Worm (Caenorhabditis elegans): ENCODE measurements around the gene fbxa-209.

Gene fbxa-209

ce11 chrV:15465032-15465727 lies 38.3 kb upstream of the fbxa-209 start, which contains the start of gene pqn-71 (continued):
- TF ChIP-seq F37B4.10 (GFP tag; IDR thresholded peaks at IDR 0.05) (0 out of 2 replicates have a peak, but pooled peaks have one; percentile 88), madf-6 (GFP tag; IDR thresholded peaks at IDR 0.05) (peak; percentile 77), F23B12.7 (tag; optimal IDR thresholded peaks at IDR 0.05; ENCODE audit: insufficient read depth) (peak; percentile 95), madf-8 (GFP tag; conservative IDR thresholded peaks at IDR 0.05) (peak; percentile 69), die-1 (tag; optimal IDR thresholded peaks at IDR 0.05) (peak; percentile 95), snpc-4 (GFP tag; optimal IDR thresholded peaks at IDR 0.05) (peak; percentile 82), snpc-4 (tag; optimal IDR thresholded peaks at IDR 0.05) (peak; percentile 80 to 93 (median 88)), madf-10 (tag; optimal IDR thresholded peaks at IDR 0.05) (peak; percentile 92), ceh-27 (GFP tag; optimal IDR thresholded peaks at IDR 0.05) (peak; percentile 75), lsy-27 (tag; optimal IDR thresholded peaks at IDR 0.05; ENCODE audit: borderline replicate concordance, insufficient read depth) (peak; percentile 91), nhr-80 (tag; optimal IDR thresholded peaks at IDR 0.05) (peak; percentile 80), snpc-3.4 (tag; optimal IDR thresholded peaks at IDR 0.05) (peak; percentile 86)

ce11 chrV:15464402-15464801 lies 37.6 kb upstream of the fbxa-209 start, which contains the start of gene rocf-1:
Gene rocf-1, minus strand, starts transcription at chrV:15464502.
- no peak for TF ChIP-seq efl-1 (GFP tag; optimal IDR thresholded peaks at IDR 0.05)
- no peak for TF ChIP-seq ets-4 (GFP tag; optimal IDR thresholded peaks at IDR 0.05)

- TF ChIP-seq lin-54 (GFP tag; optimal IDR thresholded peaks at IDR 0.05): no peak
- TF ChIP-seq gei-17 (GFP tag; optimal IDR thresholded peaks at IDR 0.05): no peak
- no peak for TF ChIP-seq lin-26 (GFP tag; IDR thresholded peaks at IDR 0.05)
- TF ChIP-seq B0336.3 (GFP tag; IDR thresholded peaks at IDR 0.05): no peak
- TF ChIP-seq F37B4.10 (GFP tag; IDR thresholded peaks at IDR 0.05): no peak
- TF ChIP-seq mel-28 (tag; optimal IDR thresholded peaks at IDR 0.05; ENCODE audit: borderline replicate concordance): no peak
- TF ChIP-seq dox-1 (GFP tag; IDR thresholded peaks at IDR 0.05): no peak
- TF ChIP-seq egl-18 (GFP tag; IDR thresholded peaks at IDR 0.05): no peak
These were observed 32.2 kb upstream of the fbxa-209 start, which contains the start of gene str-71 for ce11 chrV:15459088-15459487. Gene str-71, minus strand, starts transcription at chrV:15459188.

- TF ChIP-seq lin-26 (GFP tag; IDR thresholded peaks at IDR 0.05) (peak; percentile 93), nhr-179 (tag; optimal IDR thresholded peaks at IDR 0.05) (no peak), ZK185.1 (tag; optimal IDR thresholded peaks at IDR 0.05; ENCODE audit: poor library complexity, severe bottlenecking) (peak; percentile 43), D2030.7 (GFP tag; IDR thresholded peaks at IDR 0.05) (peak; percentile 80), gei-17 (GFP tag; optimal IDR thresholded peaks at IDR 0.05) (no peak), tbp1 (GFP tag; optimal IDR thresholded peaks at IDR 0.05) (peak; percentile 86), rec-8 (tag; optimal IDR thresholded peaks at IDR 0.05) (peak in 1 of 2 experiments; percentile 67), hlh-12 (tag; optimal IDR thresholded peaks at IDR 0.05) (no peak), ekl-4 (GFP tag; IDR thresholded peaks at IDR 0.05) (peak; percentile 31; the same call in 1 of the 2 replicates), athp-1 (tag; optimal IDR thresholded peaks at IDR 0.05) (peak; percentile 17), rpc-1 (optimal IDR thresholded peaks at IDR 0.05) (peak; percentile 60), rpc-1 (tag; optimal IDR thresholded peaks at IDR 0.05) (peak; percentile 78), efl-1 (GFP tag; optimal IDR thresholded peaks at IDR 0.05) (no peak), sea-2 (GFP tag; IDR thresholded peaks at IDR 0.05) (no peak), F22D6.2 (tag; optimal IDR thresholded peaks at IDR 0.05) (no peak), ztf-28 (GFP tag; IDR thresholded peaks at IDR 0.05) (peak; percentile 44; the same call in 1 of the 2 replicates), ztf-26 (tag; optimal IDR thresholded peaks at IDR 0.05) (no peak), nhr-90 (tag; optimal IDR thresholded peaks at IDR 0.05) (peak; percentile 23), mxl-1 (tag; optimal IDR thresholded peaks at IDR 0.05) (peak; percentile 10), K11D2.4 (GFP tag; IDR thresholded peaks at IDR 0.05) (no peak), sptf-2 (GFP tag; optimal IDR thresholded peaks at IDR 0.05) (no peak), rcor-1 (GFP tag; IDR thresholded peaks at IDR 0.05) (peak; percentile 55; the same call in 1 of the 2 replicates), Y56A3A.18 (GFP tag; IDR thresholded peaks at IDR 0.05) (peak; percentile 69; the same call in 1 of the 2 replicates), hsf-1 (GFP tag; IDR thresholded peaks at IDR 0.05) (0 out of 2 replicates have a peak, but pooled peaks have one; percentile 51), bed-2 (GFP tag; IDR thresholded peaks at IDR 0.05) (no peak), snpc-3.4 (tag; optimal IDR thresholded peaks at IDR 0.05) (no peak)
These were observed 27.5 kb upstream of the fbxa-209 start for ce11 chrV:15454322-15454721.
